Worm (Caenorhabditis elegans): ENCODE results near the gene F54H5.14.

DNA sequence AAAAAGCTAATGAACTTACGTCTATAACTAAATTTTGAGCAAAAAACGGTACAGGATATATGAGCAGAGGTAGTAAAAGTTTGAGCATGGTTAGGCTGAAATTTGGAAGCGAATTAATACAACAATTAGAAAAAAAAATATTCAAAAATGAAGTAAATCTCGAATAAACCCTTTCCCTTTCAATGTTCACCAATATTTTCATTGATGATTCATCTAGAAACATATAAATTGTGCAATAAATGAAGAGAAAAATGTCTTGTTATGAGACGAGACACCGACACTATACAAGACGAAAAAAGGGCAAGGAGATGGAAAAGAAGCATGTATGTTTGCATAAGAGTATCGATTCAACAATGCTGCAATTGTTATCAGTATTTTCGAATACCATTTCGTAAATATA, at the start of gene F54H5.14:
- TF ChIP-seq fkh-10 (GFP tag; optimal IDR thresholded peaks at IDR 0.05) = no peak
- no peak for TF ChIP-seq ceh-82 (tag; optimal IDR thresholded peaks at IDR 0.05)
- TF ChIP-seq nhr-28 (tag; optimal IDR thresholded peaks at IDR 0.05) = no peak
- TF ChIP-seq R02D3.7 (tag; optimal IDR thresholded peaks at IDR 0.05) = no peak
- TF ChIP-seq tbx-2 (tag; optimal IDR thresholded peaks at IDR 0.05) = no peak
- TF ChIP-seq egl-27 (tag; optimal IDR thresholded peaks at IDR 0.05) = no peak
- no peak for TF ChIP-seq unc-62 (GFP tag; optimal IDR thresholded peaks at IDR 0.05)
- no peak for TF ChIP-seq fos-1 (tag; optimal IDR thresholded peaks at IDR 0.05)
- no peak for TF ChIP-seq snpc-4 (tag; optimal IDR thresholded peaks at IDR 0.05)
- TF ChIP-seq ama-1 (optimal IDR thresholded peaks at IDR 0.05) = no peak
- no peak for TF ChIP-seq skn-1 (tag; optimal IDR thresholded peaks at IDR 0.05)
- no peak for TF ChIP-seq nhr-23 (tag; optimal IDR thresholded peaks at IDR 0.05)
- no peak for TF ChIP-seq nhr-76 (tag; optimal IDR thresholded peaks at IDR 0.05)
- TF ChIP-seq egl-5 (tag; optimal IDR thresholded peaks at IDR 0.05) = no peak

Data from whole organism, L3 larva.